Worm (Caenorhabditis elegans) whole organism, L4 larva: ENCODE measurements around the gene D1044.1.

Experiments
- ZK337.2 ChIP-seq: fragments of 200-800 bp; sonication (Bioruptor generic); IDR thresholded peaks from 2 replicates; pipeline ENCODE4 v1.3.6; 2022; ENCODE audit warnings: missing genetic modification reagents, missing genetic modification characterization, missing compliant biosample characterization
- arid-1 ChIP-seq: fragments of 200-800 bp; sonication (Bioruptor generic); conservative IDR thresholded peaks from 2 replicates; pipeline ENCODE4 v1.3.6; 2022; ENCODE audit warnings: missing genetic modification reagents, missing genetic modification characterization, missing compliant biosample characterization
- ceh-28 ChIP-seq: fragments of 150-350 bp; optimal IDR thresholded peaks from 2 replicates; lab custom pipeline; 2014; ENCODE audit warnings: missing biosample characterization, missing genetic modification reagents, missing genetic modification characterization
- ceh-44 ChIP-seq: fragments of 200-800 bp; sonication (Bioruptor generic); IDR thresholded peaks from 2 replicates; pipeline ENCODE4 v1.3.6; 2022; ENCODE audit warnings: missing genetic modification reagents, missing genetic modification characterization, missing compliant biosample characterization
- ces-1 ChIP-seq: fragments of 150-350 bp; sonication (generic microtip); optimal IDR thresholded peaks from 4 replicates; lab custom pipeline; 2014; ENCODE audit warnings: missing biosample characterization, missing genetic modification reagents, missing genetic modification characterization
- duxl-1 ChIP-seq: sonication (generic microtip); optimal IDR thresholded peaks from 2 replicates; lab custom pipeline; 2016; ENCODE audit warnings: mild to moderate bottlenecking, missing genetic modification characterization, moderate library complexity, missing compliant biosample characterization; ENCODE audit not compliant: poor library complexity
- lsy-2 ChIP-seq, 2 experiments: fragments of 150-350 bp in 1 of 2; sonication (generic microtip) in 1 of 2; optimal IDR thresholded peaks; 2 replicates each; lab custom pipeline; 2014 to 2017; ENCODE audit warnings: missing biosample characterization in 2 of 2, missing genetic modification characterization in 2 of 2
- nhr-41 ChIP-seq: fragments of 200-800 bp; sonication (Bioruptor generic); IDR thresholded peaks from 2 replicates; pipeline ENCODE4 v1.3.6; 2022; ENCODE audit warnings: missing genetic modification reagents, missing genetic modification characterization, missing compliant biosample characterization
- ztf-11 ChIP-seq: fragments of 150-350 bp; optimal IDR thresholded peaks from 2 replicates; lab custom pipeline; 2014; ENCODE audit warnings: missing biosample characterization, missing genetic modification characterization

DNA sequence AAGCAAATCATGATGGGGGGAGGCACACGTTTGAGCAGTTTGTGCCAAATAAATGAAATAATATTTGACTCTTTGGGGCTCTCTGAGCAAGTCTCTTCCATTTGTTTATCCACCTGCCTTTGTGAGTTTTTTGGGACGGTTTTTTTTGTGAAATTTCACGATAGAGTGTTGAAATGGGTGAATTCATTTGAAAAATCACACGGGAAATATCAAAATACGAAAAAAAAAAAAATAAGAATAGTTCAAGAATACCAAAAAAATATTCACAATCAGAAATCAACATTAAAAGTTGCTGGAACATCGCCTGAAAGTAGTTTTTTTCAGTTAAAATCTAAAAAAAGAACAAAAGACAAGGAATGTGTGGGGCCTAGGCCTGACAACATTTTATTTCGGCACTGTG is 31.6 kb upstream of the D1044.1 start, which contains the start of gene pqn-25:
- no peak for TF ChIP-seq nhr-41 (GFP tag; lab: Robert Waterston, UW)
- no peak for TF ChIP-seq ztf-11
- no peak for TF ChIP-seq ceh-28
- no peak for TF ChIP-seq ZK337.2 (GFP tag; lab: Robert Waterston, UW)
- TF ChIP-seq duxl-1 (tag; lab: Kevin White, UChicago) = no peak
- TF ChIP-seq ces-1 (GFP tag; lab: Kevin White, UChicago) = no peak
- no peak for TF ChIP-seq ceh-44 (GFP tag; lab: Robert Waterston, UW)
- no peak for TF ChIP-seq arid-1 (GFP tag; lab: Robert Waterston, UW)
- TF ChIP-seq lsy-2 (tag; optimal IDR thresholded peaks at IDR 0.05; lab: Kevin White, UChicago) = no peak
